Worm (Caenorhabditis elegans) whole organism, young adult: ENCODE measurements around the gene T14G12.12.

ENCODE experiments used
- B0019.2 ChIP-seq: fragments of 200-800 bp; sonication (Bioruptor generic); conservative IDR thresholded peaks from 2 replicates; pipeline ENCODE4 v1.3.6; 2022; ENCODE audit warnings: missing genetic modification reagents, missing genetic modification characterization, missing compliant biosample characterization
- K11D2.4 ChIP-seq: fragments of 200-800 bp; sonication (Bioruptor generic); IDR thresholded peaks from 2 replicates; pipeline ENCODE4 v1.3.6; 2022; ENCODE audit warnings: missing genetic modification reagents, missing genetic modification characterization, missing compliant biosample characterization
- ceh-79 ChIP-seq: sonication (generic microtip); optimal IDR thresholded peaks from 2 replicates; lab custom pipeline; 2017; ENCODE audit warnings: mild to moderate bottlenecking, missing genetic modification characterization, missing compliant biosample characterization
- egl-18 ChIP-seq: fragments of 200-800 bp; sonication (Bioruptor generic); IDR thresholded peaks from 2 replicates; pipeline ENCODE4 v1.3.6; 2022; ENCODE audit warnings: missing genetic modification reagents, missing genetic modification characterization, missing compliant biosample characterization
- ekl-4 ChIP-seq: fragments of 200-800 bp; sonication (Bioruptor generic); IDR thresholded peaks from 2 replicates; pipeline ENCODE4 v1.3.6; 2022; ENCODE audit warnings: missing genetic modification reagents, missing genetic modification characterization, missing compliant biosample characterization
- snpc-4 ChIP-seq, 5 experiments: fragments of 150-350 bp in 1 of 5; sonication (generic microtip) in 4 of 5; optimal IDR thresholded peaks; 2 replicates each; lab custom pipeline; 2014 to 2018; ENCODE audit warnings: missing genetic modification characterization in 5 of 5, missing biosample characterization in 3 of 5, antibody characterized with exemption in 2 of 5, mild to moderate bottlenecking in 2 of 5, missing compliant biosample characterization in 2 of 5, missing genotype in 2 of 5, moderate library complexity in 2 of 5, missing genetic modification reagents in 1 of 5

ce11 chrX:3751370-3751769, 6.9 kb downstream of the T14G12.12 start:
- TF ChIP-seq egl-18 (GFP tag; lab: Robert Waterston, UW), result no peak
- no peak for TF ChIP-seq ceh-79 (tag; lab: Kevin White, UChicago)
- TF ChIP-seq snpc-4 (GFP tag; optimal IDR thresholded peaks at IDR 0.05; lab: Kevin White, UChicago), result no peak
- no peak for TF ChIP-seq snpc-4 (tag; optimal IDR thresholded peaks at IDR 0.05; lab: Kevin White, UChicago)
- TF ChIP-seq B0019.2 (GFP tag; lab: Robert Waterston, UW), result no peak
- no peak for TF ChIP-seq ekl-4 (GFP tag; lab: Robert Waterston, UW)
- TF ChIP-seq K11D2.4 (GFP tag; lab: Robert Waterston, UW), result no peak
